Fruit fly (Drosophila melanogaster): ENCODE measurements around the gene TrxT.

- no peak for TF ChIP-seq ttk (optimal IDR thresholded peaks at IDR 0.05)
- no peak for TF ChIP-seq psq (optimal IDR thresholded peaks at IDR 0.05)
- TF ChIP-seq h (optimal IDR thresholded peaks at IDR 0.05): no peak
These were observed 26.7 kb upstream of the TrxT start for dm6 chrX:5338435-5338834.
